Worm (Caenorhabditis elegans) whole organism, early embryonic: ENCODE results near the gene F29A7.4.

Experiments used
- B0310.2 ChIP-seq: sonication (generic microtip); optimal IDR thresholded peaks from 2 replicates; lab custom pipeline; 2016; ENCODE audit warnings: mild to moderate bottlenecking, missing genetic modification characterization, missing compliant biosample characterization
- F13C5.2 ChIP-seq: sonication (generic microtip); optimal IDR thresholded peaks from 2 replicates; lab custom pipeline; 2017; ENCODE audit warnings: mild to moderate bottlenecking, missing genetic modification characterization, inconsistent platforms, missing compliant biosample characterization
- ama-1 ChIP-seq: fragments of 150-350 bp; optimal IDR thresholded peaks from 2 replicates; lab custom pipeline; 2014
- ceh-13 ChIP-seq: fragments of 200-800 bp; sonication (Bioruptor generic); optimal IDR thresholded peaks from 2 replicates; lab custom pipeline; 2018; ENCODE audit warnings: mild to moderate bottlenecking, missing genetic modification characterization, missing compliant biosample characterization
- ceh-36 ChIP-seq: sonication (generic microtip); optimal IDR thresholded peaks from 2 replicates; lab custom pipeline; 2016; ENCODE audit warnings: missing genetic modification characterization, inconsistent platforms, missing compliant biosample characterization
- ets-7 ChIP-seq: sonication (generic microtip); optimal IDR thresholded peaks from 2 replicates; lab custom pipeline; 2016; ENCODE audit warnings: missing genotype, missing genetic modification characterization, missing compliant biosample characterization
- flt-1 ChIP-seq: fragments of 200-800 bp; sonication (Bioruptor generic); IDR thresholded peaks from 2 replicates; pipeline ENCODE4 v1.3.6; 2022; ENCODE audit warnings: missing genetic modification characterization, missing compliant biosample characterization
- hmg-4 ChIP-seq: fragments of 200-800 bp; sonication (Bioruptor generic); optimal IDR thresholded peaks from 2 replicates; lab custom pipeline; 2018; ENCODE audit warnings: mild to moderate bottlenecking, missing genetic modification characterization, missing compliant biosample characterization
- pes-1 ChIP-seq: fragments of 200-800 bp; sonication (Bioruptor generic); IDR thresholded peaks from 2 replicates; pipeline ENCODE4 v1.3.6; 2022; ENCODE audit warnings: missing genetic modification reagents, missing genetic modification characterization, missing compliant biosample characterization
- sea-1 ChIP-seq: fragments of 200-800 bp; sonication (Bioruptor generic); conservative IDR thresholded peaks from 2 replicates; pipeline ENCODE4 v1.3.6; 2022; ENCODE audit warnings: missing genetic modification characterization, missing compliant biosample characterization
- tbx-11 ChIP-seq: fragments of 200-800 bp; sonication (Bioruptor generic); IDR thresholded peaks from 2 replicates; pipeline ENCODE4 v1.3.6; 2022; ENCODE audit warnings: missing genetic modification characterization, missing compliant biosample characterization
- tra-4 ChIP-seq: sonication (generic microtip); optimal IDR thresholded peaks from 2 replicates; lab custom pipeline; 2017; ENCODE audit warnings: missing genetic modification characterization, missing compliant biosample characterization

- no peak for TF ChIP-seq F13C5.2 (tag; lab: Kevin White, UChicago)
- no peak for TF ChIP-seq tbx-11 (GFP tag; lab: Robert Waterston, UW)
- no peak for TF ChIP-seq flt-1 (GFP tag; lab: Robert Waterston, UW)
- TF ChIP-seq sea-1 (GFP tag; lab: Robert Waterston, UW) = no peak
- TF ChIP-seq ets-7 (tag; lab: Kevin White, UChicago) = no peak
- TF ChIP-seq B0310.2 (tag; lab: Kevin White, UChicago) = no peak
- no peak for TF ChIP-seq ama-1 (lab: Kevin White, UChicago)
- TF ChIP-seq ceh-13 (GFP tag; lab: Kevin White, UChicago) = no peak
- no peak for TF ChIP-seq hmg-4 (GFP tag; lab: Kevin White, UChicago)
- no peak for TF ChIP-seq tra-4 (tag; lab: Kevin White, UChicago)
- TF ChIP-seq pes-1 (GFP tag; lab: Robert Waterston, UW) = no peak
- TF ChIP-seq ceh-36 = no peak
Observed at ce11 chrII:2751278-2751677, 1.5 kb downstream of the F29A7.4 start.
